Worm (Caenorhabditis elegans) whole organism, early embryonic: ENCODE measurements around the gene fbxc-53.

ENCODE experiments used
- B0310.2 ChIP-seq: sonication (generic microtip); optimal IDR thresholded peaks from 2 replicates; lab custom pipeline; 2016; ENCODE audit warnings: mild to moderate bottlenecking, missing genetic modification characterization, missing compliant biosample characterization
- aly-1 ChIP-seq: sonication (generic microtip); optimal IDR thresholded peaks from 2 replicates; lab custom pipeline; 2016; ENCODE audit warnings: missing genetic modification characterization, missing compliant biosample characterization
- ama-1 ChIP-seq: fragments of 150-350 bp; optimal IDR thresholded peaks from 2 replicates; lab custom pipeline; 2014
- ceh-13 ChIP-seq: fragments of 200-800 bp; sonication (Bioruptor generic); optimal IDR thresholded peaks from 2 replicates; lab custom pipeline; 2018; ENCODE audit warnings: mild to moderate bottlenecking, missing genetic modification characterization, missing compliant biosample characterization
- ceh-36 ChIP-seq: sonication (generic microtip); optimal IDR thresholded peaks from 2 replicates; lab custom pipeline; 2016; ENCODE audit warnings: missing genetic modification characterization, inconsistent platforms, missing compliant biosample characterization
- ets-7 ChIP-seq: sonication (generic microtip); optimal IDR thresholded peaks from 2 replicates; lab custom pipeline; 2016; ENCODE audit warnings: missing genotype, missing genetic modification characterization, missing compliant biosample characterization
- flt-1 ChIP-seq: fragments of 200-800 bp; sonication (Bioruptor generic); IDR thresholded peaks from 2 replicates; pipeline ENCODE4 v1.3.6; 2022; ENCODE audit warnings: missing genetic modification characterization, missing compliant biosample characterization
- hmbx-1 ChIP-seq: sonication (generic microtip); optimal IDR thresholded peaks from 2 replicates; lab custom pipeline; 2016; ENCODE audit warnings: mild to moderate bottlenecking, missing genetic modification characterization, missing compliant biosample characterization
- hnd-1 ChIP-seq: sonication (generic microtip); optimal IDR thresholded peaks from 2 replicates; lab custom pipeline; 2016; ENCODE audit warnings: missing genetic modification characterization, missing compliant biosample characterization
- scrt-1 ChIP-seq: fragments of 200-800 bp; sonication (Bioruptor generic); IDR thresholded peaks from 2 replicates; pipeline ENCODE4 v1.3.6; 2022; ENCODE audit warnings: missing genetic modification characterization, missing compliant biosample characterization
- sea-1 ChIP-seq: fragments of 200-800 bp; sonication (Bioruptor generic); conservative IDR thresholded peaks from 2 replicates; pipeline ENCODE4 v1.3.6; 2022; ENCODE audit warnings: missing genetic modification characterization, missing compliant biosample characterization
- tbx-11 ChIP-seq: fragments of 200-800 bp; sonication (Bioruptor generic); IDR thresholded peaks from 2 replicates; pipeline ENCODE4 v1.3.6; 2022; ENCODE audit warnings: missing genetic modification characterization, missing compliant biosample characterization
- tra-4 ChIP-seq: sonication (generic microtip); optimal IDR thresholded peaks from 2 replicates; lab custom pipeline; 2017; ENCODE audit warnings: missing genetic modification characterization, missing compliant biosample characterization

- no peak for TF ChIP-seq ama-1 (lab: Kevin White, UChicago)
- TF ChIP-seq ceh-36 = no peak
- TF ChIP-seq B0310.2 (tag; lab: Kevin White, UChicago) = no peak
- no peak for TF ChIP-seq hnd-1 (tag; lab: Kevin White, UChicago)
- no peak for TF ChIP-seq sea-1 (GFP tag; lab: Robert Waterston, UW)
- no peak for TF ChIP-seq flt-1 (GFP tag; lab: Robert Waterston, UW)
- TF ChIP-seq ets-7 (tag; lab: Kevin White, UChicago) = no peak
- TF ChIP-seq aly-1 (tag; lab: Kevin White, UChicago) = no peak
- TF ChIP-seq ceh-13 (GFP tag; lab: Kevin White, UChicago) = no peak
- no peak for TF ChIP-seq hmbx-1
- TF ChIP-seq tra-4 (tag; lab: Kevin White, UChicago) = no peak
- no peak for TF ChIP-seq scrt-1 (GFP tag; lab: Robert Waterston, UW)
- TF ChIP-seq tbx-11 (GFP tag; lab: Robert Waterston, UW) = no peak
Measured at ce11 chrII:3724175-3724715, 13.2 kb downstream of the fbxc-53 start, which contains the start of gene C46E10.1.
